Worm (Caenorhabditis elegans) whole organism, L2 larva: ENCODE results near the gene C05C8.7.

Experiments
- C34F6.9 ChIP-seq: fragments of 150-350 bp; optimal IDR thresholded peaks from 2 replicates; lab custom pipeline; 2014; ENCODE audit warnings: missing biosample characterization, missing genetic modification characterization
- R02D3.7 ChIP-seq: fragments of 150-350 bp; optimal IDR thresholded peaks from 2 replicates; lab custom pipeline; 2014; ENCODE audit warnings: missing biosample characterization, missing genetic modification characterization
- Y55F3AM.14 ChIP-seq: fragments of 200-800 bp; sonication (Bioruptor generic); optimal IDR thresholded peaks from 2 replicates; lab custom pipeline; 2018; ENCODE audit warnings: mild to moderate bottlenecking, missing genetic modification characterization, missing compliant biosample characterization
- aly-2 ChIP-seq: fragments of 150-350 bp; optimal IDR thresholded peaks from 2 replicates; lab custom pipeline; 2014; ENCODE audit warnings: missing biosample characterization, missing genetic modification characterization
- ama-1 ChIP-seq: fragments of 150-350 bp; optimal IDR thresholded peaks from 2 replicates; lab custom pipeline; 2018; ENCODE audit warnings: inconsistent platforms
- blmp-1 ChIP-seq: sonication (generic microtip); optimal IDR thresholded peaks from 2 replicates; lab custom pipeline; 2017; ENCODE audit warnings: missing genetic modification characterization, mild to moderate bottlenecking, missing compliant biosample characterization, antibody characterized with exemption, moderate library complexity; ENCODE audit not compliant: insufficient read depth
- crh-2 ChIP-seq: sonication (generic microtip); optimal IDR thresholded peaks from 2 replicates; lab custom pipeline; 2017; ENCODE audit warnings: missing biosample characterization, missing genetic modification characterization
- egl-27 ChIP-seq: sonication (generic microtip); optimal IDR thresholded peaks from 3 replicates; lab custom pipeline; 2017; ENCODE audit warnings: missing biosample characterization, missing genetic modification reagents, missing genetic modification characterization
- fos-1 ChIP-seq: fragments of 150-350 bp; optimal IDR thresholded peaks from 2 replicates; lab custom pipeline; 2014; ENCODE audit warnings: missing biosample characterization, missing genetic modification characterization
- gmeb-1 ChIP-seq: fragments of 150-350 bp; optimal IDR thresholded peaks from 2 replicates; lab custom pipeline; 2014; ENCODE audit warnings: missing biosample characterization, missing genetic modification characterization
- lin-11 ChIP-seq: fragments of 150-350 bp; sonication (generic microtip); optimal IDR thresholded peaks from 2 replicates; lab custom pipeline; 2014; ENCODE audit warnings: missing biosample characterization, missing genetic modification characterization, inconsistent platforms, mixed read lengths
- lin-13 ChIP-seq: fragments of 150-350 bp; optimal IDR thresholded peaks from 2 replicates; lab custom pipeline; 2014; ENCODE audit warnings: missing biosample characterization, missing genetic modification reagents, missing genetic modification characterization
- lin-39 ChIP-seq: fragments of 150-350 bp; optimal IDR thresholded peaks from 2 replicates; lab custom pipeline; 2014; ENCODE audit warnings: missing biosample characterization, missing genetic modification reagents, missing genetic modification characterization
- lsy-2 ChIP-seq, 2 experiments: fragments of 150-350 bp in 1 of 2; sonication (generic microtip) in 1 of 2; optimal IDR thresholded peaks; 2 replicates each; lab custom pipeline; 2014 to 2017; ENCODE audit warnings: missing biosample characterization in 2 of 2, missing genetic modification characterization in 2 of 2
- mab-5 ChIP-seq: fragments of 150-350 bp; optimal IDR thresholded peaks from 2 replicates; lab custom pipeline; 2014; ENCODE audit warnings: missing biosample characterization, missing genetic modification characterization
- mdl-1 ChIP-seq, 2 experiments: fragments of 150-350 bp in 1 of 2; sonication (generic microtip) in 1 of 2; optimal IDR thresholded peaks; 2 replicates each; lab custom pipeline; 2017; ENCODE audit warnings: missing biosample characterization in 2 of 2, missing genetic modification characterization in 2 of 2
- nhr-11 ChIP-seq: fragments of 150-350 bp; optimal IDR thresholded peaks from 2 replicates; lab custom pipeline; 2014; ENCODE audit warnings: missing biosample characterization, missing genetic modification characterization
- nhr-12 ChIP-seq: fragments of 150-350 bp; optimal IDR thresholded peaks from 2 replicates; lab custom pipeline; 2014; ENCODE audit warnings: missing biosample characterization, missing genetic modification characterization
- nhr-129 ChIP-seq: fragments of 150-350 bp; optimal IDR thresholded peaks from 2 replicates; lab custom pipeline; 2014; ENCODE audit warnings: missing biosample characterization, missing genetic modification characterization
- nhr-21 ChIP-seq: fragments of 150-350 bp; optimal IDR thresholded peaks from 2 replicates; lab custom pipeline; 2014; ENCODE audit warnings: missing biosample characterization, missing genetic modification characterization
- nhr-23 ChIP-seq: fragments of 150-350 bp; optimal IDR thresholded peaks from 2 replicates; lab custom pipeline; 2014; ENCODE audit warnings: missing biosample characterization, missing genetic modification reagents, missing genetic modification characterization
- nhr-25 ChIP-seq: fragments of 150-350 bp; sonication (generic microtip); optimal IDR thresholded peaks from 3 replicates; lab custom pipeline; 2014; ENCODE audit warnings: missing biosample characterization, missing genetic modification characterization
- nhr-6 ChIP-seq: fragments of 150-350 bp; optimal IDR thresholded peaks from 2 replicates; lab custom pipeline; 2014; ENCODE audit warnings: missing biosample characterization, missing genetic modification characterization
- nhr-77 ChIP-seq: fragments of 150-350 bp; optimal IDR thresholded peaks from 2 replicates; lab custom pipeline; 2014; ENCODE audit warnings: missing biosample characterization, missing genetic modification characterization
- skn-1 ChIP-seq: sonication (generic microtip); optimal IDR thresholded peaks from 2 replicates; lab custom pipeline; 2017; ENCODE audit warnings: missing biosample characterization, missing genetic modification characterization
- sma-3 ChIP-seq: sonication (generic microtip); optimal IDR thresholded peaks from 2 replicates; lab custom pipeline; 2016; ENCODE audit warnings: missing genetic modification reagents, missing genetic modification characterization, missing compliant biosample characterization
- snpc-4 ChIP-seq: fragments of 150-350 bp; optimal IDR thresholded peaks from 2 replicates; lab custom pipeline; 2014; ENCODE audit warnings: missing biosample characterization, missing genetic modification characterization
- unc-55 ChIP-seq: fragments of 150-350 bp; sonication (generic microtip); optimal IDR thresholded peaks from 3 replicates; lab custom pipeline; 2014; ENCODE audit warnings: missing biosample characterization, missing genetic modification reagents, missing genetic modification characterization
- unc-62 ChIP-seq: fragments of 150-350 bp; optimal IDR thresholded peaks from 2 replicates; lab custom pipeline; 2014; ENCODE audit warnings: missing biosample characterization, missing genetic modification reagents, missing genetic modification characterization
- zag-1 ChIP-seq: fragments of 150-350 bp; optimal IDR thresholded peaks from 2 replicates; lab custom pipeline; 2014; ENCODE audit warnings: missing biosample characterization, missing genetic modification characterization
- ztf-1 ChIP-seq: fragments of 200-800 bp; sonication (Bioruptor generic); conservative IDR thresholded peaks from 2 replicates; pipeline ENCODE4 v1.3.6; 2022; ENCODE audit warnings: missing genetic modification characterization, missing compliant biosample characterization
- ztf-11 ChIP-seq: sonication (generic microtip); optimal IDR thresholded peaks from 2 replicates; lab custom pipeline; 2017; ENCODE audit warnings: missing biosample characterization, missing genetic modification characterization

Gene C05C8.7

ce11 chrV:7230847-7231246 is 16.0 kb downstream of the C05C8.7 start, which contains the start of the genes gei-6 and krr-1 (continued):
- no peak for TF ChIP-seq skn-1
- TF ChIP-seq nhr-77: no peak
- TF ChIP-seq nhr-6 (tag; lab: Kevin White, UChicago): no peak
- TF ChIP-seq unc-62 (GFP tag; lab: Kevin White, UChicago): no peak
- TF ChIP-seq nhr-11: no peak
- TF ChIP-seq aly-2 (tag; lab: Kevin White, UChicago): no peak
- TF ChIP-seq R02D3.7 (tag; lab: Kevin White, UChicago): no peak
- no peak for TF ChIP-seq mdl-1 (tag; optimal IDR thresholded peaks at IDR 0.05; lab: Kevin White, UChicago)
- peak; percentile 59 for TF ChIP-seq lin-11 (tag; lab: Kevin White, UChicago)
- no peak for TF ChIP-seq egl-27 (tag; lab: Kevin White, UChicago)
- TF ChIP-seq nhr-129 (tag; lab: Kevin White, UChicago): peak; percentile 16
- TF ChIP-seq gmeb-1 (tag; lab: Kevin White, UChicago): peak; percentile 75

ce11 chrV:7225894-7226293 is 21.0 kb downstream of the C05C8.7 start:
- TF ChIP-seq nhr-25 (tag; lab: Kevin White, UChicago): no peak
- TF ChIP-seq lin-39 (tag; lab: Kevin White, UChicago): no peak
- TF ChIP-seq skn-1: no peak
- no peak for TF ChIP-seq snpc-4
- no peak for TF ChIP-seq nhr-77
- TF ChIP-seq nhr-23 (tag; lab: Kevin White, UChicago): no peak
- TF ChIP-seq lin-13 (GFP tag; lab: Kevin White, UChicago): no peak
- no peak for TF ChIP-seq ztf-11 (tag; lab: Kevin White, UChicago)
- TF ChIP-seq unc-55 (GFP tag; lab: Kevin White, UChicago): no peak
- TF ChIP-seq R02D3.7 (tag; lab: Kevin White, UChicago): no peak
- no peak for TF ChIP-seq egl-27 (tag; lab: Kevin White, UChicago)
- TF ChIP-seq lin-11 (tag; lab: Kevin White, UChicago): no peak
- no peak for TF ChIP-seq gmeb-1 (tag; lab: Kevin White, UChicago)
- no peak for TF ChIP-seq nhr-11
- TF ChIP-seq fos-1 (tag; lab: Kevin White, UChicago): no peak

ce11 chrV:7224947-7225346 is 21.9 kb downstream of the C05C8.7 start, which contains the start of gene fkb-3:
Gene fkb-3 (plus strand): TSS chrV:7225223.
- TF ChIP-seq nhr-11 (no peak), crh-2 (tag; lab: Kevin White, UChicago) (peak; percentile 14), nhr-21 (tag; lab: Kevin White, UChicago) (peak; percentile 24), zag-1 (tag; lab: Kevin White, UChicago) (no peak), R02D3.7 (tag; lab: Kevin White, UChicago) (no peak), nhr-12 (tag; lab: Kevin White, UChicago) (no peak), ztf-11 (tag; lab: Kevin White, UChicago) (no peak), lin-39 (tag; lab: Kevin White, UChicago) (no peak), ama-1 (lab: Kevin White, UChicago) (no peak)

ce11 chrV:7224353-7224752 is 22.5 kb downstream of the C05C8.7 start:
- TF ChIP-seq ztf-1 (GFP tag; lab: Robert Waterston, UW) (no peak), nhr-6 (tag; lab: Kevin White, UChicago) (no peak), nhr-129 (tag; lab: Kevin White, UChicago) (no peak), blmp-1 (tag; lab: Kevin White, UChicago) (no peak), gmeb-1 (tag; lab: Kevin White, UChicago) (no peak), Y55F3AM.14 (GFP tag; lab: Kevin White, UChicago) (no peak), unc-62 (GFP tag; lab: Kevin White, UChicago) (no peak), lsy-2 (tag; optimal IDR thresholded peaks at IDR 0.05; lab: Kevin White, UChicago) (no peak), ztf-11 (tag; lab: Kevin White, UChicago) (no peak), C34F6.9 (tag; lab: Kevin White, UChicago) (no peak), nhr-12 (tag; lab: Kevin White, UChicago) (no peak), nhr-21 (tag; lab: Kevin White, UChicago) (no peak), lin-39 (tag; lab: Kevin White, UChicago) (no peak), sma-3 (GFP tag; lab: Kevin White, UChicago) (no peak)

ce11 chrV:7223941-7224340 is 22.9 kb downstream of the C05C8.7 start, which contains the start of gene C13F10.1:
Gene C13F10.1 (plus strand): TSS chrV:7224078.
- TF ChIP-seq mab-5 (tag; lab: Kevin White, UChicago): peak; percentile 48
- TF ChIP-seq nhr-129 (tag; lab: Kevin White, UChicago): peak; percentile 2
- TF ChIP-seq sma-3 (GFP tag; lab: Kevin White, UChicago): no peak
- peak; percentile 45 for TF ChIP-seq C34F6.9 (tag; lab: Kevin White, UChicago)
- TF ChIP-seq unc-55 (GFP tag; lab: Kevin White, UChicago): peak; percentile 16
